Worm (Caenorhabditis elegans) whole organism, L4/young adult: ENCODE measurements around the gene F48B9.8.

Source experiments
- W03F9.2 ChIP-seq: fragments of 150-350 bp; optimal IDR thresholded peaks from 2 replicates; lab custom pipeline; 2014; ENCODE audit warnings: missing biosample characterization, missing genetic modification characterization
- dao-5 ChIP-seq: sonication (generic microtip); optimal IDR thresholded peaks from 2 replicates; lab custom pipeline; 2016; ENCODE audit warnings: missing genotype, missing genetic modification characterization, moderate library complexity, missing compliant biosample characterization
- him-1 ChIP-seq: sonication (generic microtip); optimal IDR thresholded peaks from 2 replicates; lab custom pipeline; 2016; ENCODE audit warnings: missing genotype, missing genetic modification reagents, missing genetic modification characterization, missing compliant biosample characterization

DNA sequence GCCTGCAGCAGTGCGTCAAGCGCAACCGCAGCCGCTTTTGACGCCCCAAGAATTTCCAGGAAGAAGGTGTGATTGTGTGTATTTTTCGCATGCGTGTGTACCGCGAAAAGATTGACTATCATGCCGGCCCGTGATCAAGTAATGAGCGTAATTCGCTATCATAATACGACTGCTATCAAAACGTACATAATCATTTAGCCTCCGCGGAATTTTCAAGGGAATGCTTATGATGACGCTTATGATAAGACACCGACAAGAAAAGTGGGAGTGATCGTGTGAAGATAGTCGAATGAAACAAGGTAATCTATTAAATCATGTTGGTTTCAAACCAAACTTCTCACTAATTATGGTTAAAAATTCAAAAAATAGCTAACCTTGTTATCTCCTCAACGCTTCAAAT is 18.4 kb downstream of the F48B9.8 start:
- TF ChIP-seq W03F9.2 (tag; lab: Kevin White, UChicago), result no peak
- TF ChIP-seq him-1 (tag; lab: Kevin White, UChicago), result no peak
- TF ChIP-seq dao-5 (tag; lab: Kevin White, UChicago), result no peak
